Worm (Caenorhabditis elegans) whole organism, L4/young adult: ENCODE measurements around the gene fut-5.

Source experiments
- W03F9.2 ChIP-seq: fragments of 150-350 bp; optimal IDR thresholded peaks from 2 replicates; lab custom pipeline; 2014; ENCODE audit warnings: missing biosample characterization, missing genetic modification characterization
- him-1 ChIP-seq: sonication (generic microtip); optimal IDR thresholded peaks from 2 replicates; lab custom pipeline; 2016; ENCODE audit warnings: missing genotype, missing genetic modification reagents, missing genetic modification characterization, missing compliant biosample characterization

- TF ChIP-seq W03F9.2 (tag; lab: Kevin White, UChicago) (no peak), him-1 (no peak)
Observed at ce11 chrII:4683693-4684092, 16.2 kb upstream of the fut-5 start, which contains the start of gene sre-40.
